Worm (Caenorhabditis elegans) whole organism, late embryonic: ENCODE results near the gene rol-1.

Experiments used
- ama-1 ChIP-seq: fragments of 150-350 bp; optimal IDR thresholded peaks from 2 replicates; lab custom pipeline; 2014
- ceh-19 ChIP-seq: fragments of 200-800 bp; sonication (Bioruptor generic); optimal IDR thresholded peaks from 2 replicates; lab custom pipeline; 2018; ENCODE audit warnings: mild to moderate bottlenecking, missing genetic modification characterization, missing compliant biosample characterization
- dmd-4 ChIP-seq: sonication (generic microtip); optimal IDR thresholded peaks from 2 replicates; lab custom pipeline; 2016; ENCODE audit warnings: borderline replicate concordance, missing genetic modification characterization, missing compliant biosample characterization
- fax-1 ChIP-seq: sonication (generic microtip); optimal IDR thresholded peaks from 2 replicates; lab custom pipeline; 2016; ENCODE audit warnings: missing genotype, missing genetic modification characterization, missing compliant biosample characterization
- pag-3 ChIP-seq: sonication (generic microtip); optimal IDR thresholded peaks from 2 replicates; lab custom pipeline; 2016; ENCODE audit warnings: missing compliant biosample characterization, missing genetic modification characterization, borderline replicate concordance
- rnt-1 ChIP-seq: sonication (generic microtip); optimal IDR thresholded peaks from 2 replicates; lab custom pipeline; 2016; ENCODE audit warnings: missing genetic modification characterization, missing compliant biosample characterization

- no peak for TF ChIP-seq ceh-19 (GFP tag; lab: Kevin White, UChicago)
- TF ChIP-seq dmd-4: no peak
- no peak for TF ChIP-seq fax-1 (tag; lab: Kevin White, UChicago)
- TF ChIP-seq pag-3 (tag; lab: Kevin White, UChicago): no peak
- no peak for TF ChIP-seq rnt-1 (tag; lab: Kevin White, UChicago)
- TF ChIP-seq ama-1 (lab: Kevin White, UChicago): no peak
These were observed 25.0 kb upstream of the rol-1 start, which contains the start of gene Y57A10A.2 for ce11 chrII:12147331-12147730.
